Worm (Caenorhabditis elegans) whole organism, mixed stage, embryonic: ENCODE data around the gene ZK1098.6.
A peak's percentile ranks its signal among the peaks of the same experiment; 100 is the strongest.

Experiments used
- M03D4.4 ChIP-seq: sonication (generic microtip); optimal IDR thresholded peaks from 2 replicates; lab custom pipeline; 2017; ENCODE audit warnings: mild to moderate bottlenecking, missing genetic modification characterization, missing compliant biosample characterization
- bed-3 ChIP-seq: fragments of 200-800 bp; sonication (Bioruptor generic); optimal IDR thresholded peaks from 3 replicates; lab custom pipeline; 2018; ENCODE audit warnings: mild to moderate bottlenecking, missing genetic modification characterization, moderate library complexity, missing compliant biosample characterization
- blmp-1 ChIP-seq: fragments of 150-350 bp; optimal IDR thresholded peaks from 2 replicates; lab custom pipeline; 2014; ENCODE audit warnings: missing biosample characterization, missing genetic modification characterization
- ceh-39 ChIP-seq: fragments of 150-350 bp; optimal IDR thresholded peaks from 2 replicates; lab custom pipeline; 2014; ENCODE audit warnings: missing biosample characterization, missing genetic modification characterization
- ceh-43 ChIP-seq: fragments of 200-800 bp; sonication (Bioruptor generic); optimal IDR thresholded peaks from 2 replicates; lab custom pipeline; 2018; ENCODE audit warnings: mild to moderate bottlenecking, missing genetic modification characterization, moderate library complexity, missing compliant biosample characterization
- ceh-83 ChIP-seq: fragments of 200-800 bp; sonication (Bioruptor generic); optimal IDR thresholded peaks from 2 replicates; lab custom pipeline; 2018; ENCODE audit warnings: mild to moderate bottlenecking, missing genetic modification characterization, missing compliant biosample characterization
- ces-1 ChIP-seq: fragments of 150-350 bp; optimal IDR thresholded peaks from 2 replicates; lab custom pipeline; 2014; ENCODE audit warnings: missing biosample characterization, missing genetic modification reagents, missing genetic modification characterization
- cnd-1 ChIP-seq: fragments of 200-800 bp; sonication (Bioruptor generic); optimal IDR thresholded peaks from 2 replicates; lab custom pipeline; 2018; ENCODE audit warnings: mild to moderate bottlenecking, missing genetic modification characterization, missing compliant biosample characterization
- drap-1 ChIP-seq: fragments of 200-800 bp; sonication (Bioruptor generic); optimal IDR thresholded peaks from 3 replicates; lab custom pipeline; 2018; ENCODE audit warnings: mild to moderate bottlenecking, missing genetic modification characterization, missing compliant biosample characterization
- elt-1 ChIP-seq: sonication (generic microtip); optimal IDR thresholded peaks from 2 replicates; lab custom pipeline; 2017; ENCODE audit warnings: missing genetic modification characterization, mild to moderate bottlenecking, missing compliant biosample characterization, antibody characterized with exemption, moderate library complexity, borderline replicate concordance; ENCODE audit not compliant: insufficient read depth
- flh-1 ChIP-seq: fragments of 200-800 bp; sonication (Bioruptor generic); optimal IDR thresholded peaks from 2 replicates; lab custom pipeline; 2018; ENCODE audit warnings: mild to moderate bottlenecking, missing genetic modification characterization, moderate library complexity, missing compliant biosample characterization
- ham-2 ChIP-seq: fragments of 200-800 bp; sonication (Bioruptor generic); optimal IDR thresholded peaks from 2 replicates; lab custom pipeline; 2018; ENCODE audit warnings: mild to moderate bottlenecking, missing genetic modification characterization, missing compliant biosample characterization
- hlh-1 ChIP-seq: fragments of 150-350 bp; optimal IDR thresholded peaks from 2 replicates; lab custom pipeline; 2014; ENCODE audit warnings: missing biosample characterization, missing genetic modification reagents, missing genetic modification characterization
- lin-32 ChIP-seq: fragments of 200-800 bp; sonication (Bioruptor generic); optimal IDR thresholded peaks from 2 replicates; lab custom pipeline; 2018; ENCODE audit warnings: mild to moderate bottlenecking, missing genetic modification characterization, missing compliant biosample characterization
- mab-5 ChIP-seq: fragments of 150-350 bp; optimal IDR thresholded peaks from 2 replicates; lab custom pipeline; 2014; ENCODE audit warnings: missing biosample characterization, missing genetic modification characterization
- mep-1 ChIP-seq: fragments of 150-350 bp; optimal IDR thresholded peaks from 2 replicates; lab custom pipeline; 2017; ENCODE audit warnings: missing biosample characterization, missing genetic modification reagents, missing genetic modification characterization, inconsistent platforms
- mls-2 ChIP-seq: sonication (generic microtip); optimal IDR thresholded peaks from 2 replicates; lab custom pipeline; 2016; ENCODE audit warnings: mild to moderate bottlenecking, missing genetic modification characterization, moderate library complexity, missing compliant biosample characterization
- nhr-12 ChIP-seq: fragments of 150-350 bp; optimal IDR thresholded peaks from 2 replicates; lab custom pipeline; 2014; ENCODE audit warnings: missing biosample characterization, missing genetic modification characterization
- nhr-2 ChIP-seq: fragments of 150-350 bp; optimal IDR thresholded peaks from 2 replicates; lab custom pipeline; 2014; ENCODE audit warnings: missing biosample characterization, missing genetic modification characterization
- nhr-28 ChIP-seq: fragments of 150-350 bp; optimal IDR thresholded peaks from 2 replicates; lab custom pipeline; 2014; ENCODE audit warnings: missing biosample characterization, missing genetic modification characterization
- nhr-76 ChIP-seq: sonication (generic microtip); optimal IDR thresholded peaks from 2 replicates; lab custom pipeline; 2017; ENCODE audit warnings: missing biosample characterization, missing genetic modification characterization
- pha-4 ChIP-seq: fragments of 150-350 bp; optimal IDR thresholded peaks from 2 replicates; lab custom pipeline; 2018; ENCODE audit warnings: missing biosample characterization, missing genetic modification reagents, missing genetic modification characterization
- sem-2 ChIP-seq: fragments of 200-800 bp; sonication (Bioruptor generic); optimal IDR thresholded peaks from 2 replicates; lab custom pipeline; 2018; ENCODE audit warnings: mild to moderate bottlenecking, missing genetic modification characterization, missing compliant biosample characterization
- snpc-4 ChIP-seq: fragments of 150-350 bp; optimal IDR thresholded peaks from 2 replicates; lab custom pipeline; 2014; ENCODE audit warnings: missing biosample characterization, missing genetic modification characterization
- sptf-1 ChIP-seq: sonication (generic microtip); optimal IDR thresholded peaks from 2 replicates; lab custom pipeline; 2017; ENCODE audit warnings: mild to moderate bottlenecking, missing genetic modification characterization, moderate library complexity, missing compliant biosample characterization
- tbx-8 ChIP-seq: fragments of 200-800 bp; sonication (Bioruptor generic); optimal IDR thresholded peaks from 2 replicates; lab custom pipeline; 2018; ENCODE audit warnings: mild to moderate bottlenecking, missing genetic modification characterization, moderate library complexity, missing compliant biosample characterization
- unc-120 ChIP-seq: sonication (generic microtip); optimal IDR thresholded peaks from 2 replicates; lab custom pipeline; 2017; ENCODE audit warnings: missing genetic modification characterization, missing compliant biosample characterization; ENCODE audit not compliant: poor library complexity, severe bottlenecking
- unc-39 ChIP-seq: fragments of 150-350 bp; optimal IDR thresholded peaks from 2 replicates; lab custom pipeline; 2014; ENCODE audit warnings: missing biosample characterization, missing genetic modification characterization
- unc-62 ChIP-seq: fragments of 150-350 bp; optimal IDR thresholded peaks from 2 replicates; lab custom pipeline; 2014; ENCODE audit warnings: missing biosample characterization, missing genetic modification reagents, missing genetic modification characterization
- zip-8 ChIP-seq: fragments of 150-350 bp; optimal IDR thresholded peaks from 2 replicates; lab custom pipeline; 2014; ENCODE audit warnings: missing biosample characterization, missing genetic modification characterization
- ztf-11 ChIP-seq: fragments of 150-350 bp; optimal IDR thresholded peaks from 2 replicates; lab custom pipeline; 2014; ENCODE audit warnings: missing biosample characterization, missing genetic modification characterization

Gene ZK1098.6

ce11 chrIII:9526851-9527250 lies at the start of gene ZK1098.6:
Gene ZK1098.6 (plus strand): TSS chrIII:9527151.
- TF ChIP-seq nhr-28 (tag; lab: Kevin White, UChicago) (no peak), flh-1 (no peak), nhr-2 (no peak), lin-32 (no peak), ceh-39 (tag; lab: Kevin White, UChicago) (no peak), hlh-1 (tag; lab: Kevin White, UChicago) (no peak), tbx-8 (no peak), unc-120 (tag; lab: Kevin White, UChicago) (no peak), sptf-1 (tag; lab: Kevin White, UChicago) (no peak), zip-8 (tag; lab: Kevin White, UChicago) (no peak), bed-3 (no peak), ztf-11 (no peak), mls-2 (tag; lab: Kevin White, UChicago) (no peak), snpc-4 (tag; lab: Kevin White, UChicago) (no peak), ham-2 (no peak), drap-1 (GFP tag; lab: Kevin White, UChicago) (no peak)
- TF ChIP-seq, all 35 proteins: peak for 0

ce11 chrIII:9482423-9482993 lies 44.4 kb upstream of the ZK1098.6 start:
- no peak for TF ChIP-seq tbx-8
- TF ChIP-seq ceh-83 (GFP tag; lab: Kevin White, UChicago): no peak
- no peak for TF ChIP-seq mls-2 (tag; lab: Kevin White, UChicago)
- TF ChIP-seq mep-1: no peak
- no peak for TF ChIP-seq pha-4 (tag; lab: Kevin White, UChicago)
- TF ChIP-seq ceh-39 (tag; lab: Kevin White, UChicago): no peak
- TF ChIP-seq sptf-1 (tag; lab: Kevin White, UChicago): no peak
- TF ChIP-seq drap-1 (GFP tag; lab: Kevin White, UChicago): no peak
- TF ChIP-seq nhr-76 (tag; lab: Kevin White, UChicago): no peak
- TF ChIP-seq sem-2: no peak
- TF ChIP-seq nhr-2: no peak
- no peak for TF ChIP-seq lin-32

ce11 chrIII:9483716-9484115 lies 43.2 kb upstream of the ZK1098.6 start:
- TF ChIP-seq unc-62 (GFP tag; lab: Kevin White, UChicago) (peak; percentile 20), mab-5 (tag; lab: Kevin White, UChicago) (peak; percentile 29), cnd-1 (peak; percentile 19), bed-3 (no peak), ham-2 (no peak), ces-1 (GFP tag; lab: Kevin White, UChicago) (peak; percentile 36), ceh-83 (GFP tag; lab: Kevin White, UChicago) (no peak), hlh-1 (tag; lab: Kevin White, UChicago) (peak; percentile 76), snpc-4 (tag; lab: Kevin White, UChicago) (no peak)

ce11 chrIII:9485373-9485772 lies 41.6 kb upstream of the ZK1098.6 start, which contains the start of gene bre-3:
Gene bre-3 (minus strand): TSS chrIII:9485473.
- TF ChIP-seq nhr-12 (tag; lab: Kevin White, UChicago): no peak
- no peak for TF ChIP-seq nhr-76 (tag; lab: Kevin White, UChicago)
- TF ChIP-seq elt-1 (tag; lab: Kevin White, UChicago): no peak

ce11 chrIII:9487454-9487853 lies 39.5 kb upstream of the ZK1098.6 start:
- no peak for TF ChIP-seq blmp-1 (tag; lab: Kevin White, UChicago)
- TF ChIP-seq elt-1 (tag; lab: Kevin White, UChicago): no peak
- TF ChIP-seq nhr-12 (tag; lab: Kevin White, UChicago): no peak
- TF ChIP-seq zip-8 (tag; lab: Kevin White, UChicago): no peak
- TF ChIP-seq drap-1 (GFP tag; lab: Kevin White, UChicago): no peak
- no peak for TF ChIP-seq sptf-1 (tag; lab: Kevin White, UChicago)
- TF ChIP-seq nhr-2: no peak
- TF ChIP-seq M03D4.4 (tag; lab: Kevin White, UChicago): no peak
- no peak for TF ChIP-seq mep-1
- no peak for TF ChIP-seq unc-39
- TF ChIP-seq lin-32: no peak
- no peak for TF ChIP-seq ceh-43 (GFP tag; lab: Kevin White, UChicago)
- no peak for TF ChIP-seq snpc-4 (tag; lab: Kevin White, UChicago)
- TF ChIP-seq unc-62 (GFP tag; lab: Kevin White, UChicago): no peak
- TF ChIP-seq nhr-28 (tag; lab: Kevin White, UChicago): no peak
- no peak for TF ChIP-seq ztf-11
